Fruit fly (Drosophila melanogaster): Measurements from ENCODE around the gene CG5021.

The CG5021 gene

DNA sequence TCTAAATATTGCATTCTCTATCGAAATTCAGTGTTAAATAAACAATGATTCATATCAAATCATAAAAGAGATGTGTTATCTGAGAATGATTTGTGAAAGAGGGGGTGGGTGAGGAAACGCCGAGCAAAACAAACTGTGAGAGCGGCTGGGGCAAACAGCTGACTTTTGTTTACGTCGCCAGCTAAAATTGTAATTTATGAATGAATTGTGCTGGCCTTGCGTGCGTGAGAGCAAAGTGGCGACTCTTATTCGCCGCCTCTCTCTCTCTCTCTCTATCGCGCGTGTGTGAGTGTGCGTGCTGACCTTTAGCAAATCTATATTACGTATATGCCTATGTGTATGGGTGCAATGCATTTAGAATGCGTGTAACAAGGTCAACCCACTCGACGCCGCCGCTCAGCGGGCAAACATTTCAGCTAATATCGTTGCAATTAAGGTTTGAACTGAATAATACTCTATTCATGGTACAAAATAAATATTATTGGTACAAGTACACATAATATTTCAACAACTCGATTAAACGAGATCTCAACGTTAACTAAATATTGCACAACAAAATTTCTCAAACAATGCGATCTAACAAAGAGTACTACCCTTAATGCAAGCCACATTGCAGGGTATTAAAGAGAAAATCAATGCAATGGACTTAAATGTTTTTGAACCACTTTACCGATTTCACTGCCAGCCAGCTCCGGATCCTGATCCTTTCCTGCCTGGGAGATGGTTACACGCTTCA, 12.2 kb downstream of the CG5021 start:
- peak; percentile 54 for TF ChIP-seq Dll (optimal IDR thresholded peaks at IDR 0.05)
- TF ChIP-seq usp (GFP tag; optimal IDR thresholded peaks at IDR 0.05): no peak

- TF ChIP-seq CG8478 (optimal IDR thresholded peaks at IDR 0.05) (no peak), usp (GFP tag; optimal IDR thresholded peaks at IDR 0.05) (no peak), psq (optimal IDR thresholded peaks at IDR 0.05) (no peak), Dll (optimal IDR thresholded peaks at IDR 0.05) (no peak), EcR (GFP tag; optimal IDR thresholded peaks at IDR 0.05) (no peak), pan (optimal IDR thresholded peaks at IDR 0.05) (no peak)
Observed at dm6 chr3L:8979780-8980179, 13.2 kb downstream of the CG5021 start, which contains the start of gene CG5644. CG5644 (minus strand) TSS chr3L:8979880.

DNA sequence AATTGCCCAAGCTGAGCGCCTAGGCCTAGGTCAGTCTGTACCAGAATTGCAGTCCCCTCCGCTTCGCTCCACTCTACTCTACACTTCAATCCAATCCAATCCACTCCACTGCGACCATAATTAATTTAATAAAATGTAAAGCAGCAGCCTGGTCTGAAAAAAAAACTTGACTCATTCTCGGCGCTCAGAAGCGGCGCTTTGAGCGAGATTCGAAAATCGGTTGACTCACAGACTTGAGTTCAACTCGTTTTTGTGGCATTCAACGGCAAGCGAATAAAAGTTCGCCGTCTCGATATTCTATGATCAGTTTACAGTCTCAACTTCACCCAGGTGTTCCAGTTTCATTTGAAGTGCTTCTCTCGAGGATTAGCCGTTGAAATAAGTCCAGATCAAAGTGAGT, 14.9 kb downstream of the CG5021 start, which contains the start of gene CG13314:
Gene CG13314, plus strand, starts transcription at position 301 of the 400 bp plus-strand sequence.
- TF ChIP-seq CG8478 (optimal IDR thresholded peaks at IDR 0.05) (no peak), psq (optimal IDR thresholded peaks at IDR 0.05) (no peak), Dll (optimal IDR thresholded peaks at IDR 0.05) (no peak), pan (optimal IDR thresholded peaks at IDR 0.05) (no peak)

DNA sequence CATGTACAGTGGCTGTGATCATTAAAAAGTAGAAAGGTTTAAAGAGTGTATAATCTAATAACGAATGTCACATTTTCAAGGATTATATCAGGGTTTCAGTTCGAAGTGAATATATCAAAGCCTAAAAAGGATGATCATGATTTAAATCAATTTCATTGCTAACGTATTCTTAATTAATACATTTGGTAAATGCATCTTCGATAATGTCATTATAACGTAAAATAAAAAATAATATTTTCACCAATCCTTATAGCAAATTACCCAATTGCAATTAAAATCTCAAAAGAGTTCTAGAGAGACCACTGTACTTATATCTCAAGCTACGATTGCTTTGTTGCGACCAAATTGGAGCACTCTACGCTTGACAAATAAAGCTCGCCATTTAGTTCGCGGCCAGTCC, 15.4 kb downstream of the CG5021 start:
- no peak for TF ChIP-seq psq (optimal IDR thresholded peaks at IDR 0.05)
- no peak for TF ChIP-seq usp (GFP tag; optimal IDR thresholded peaks at IDR 0.05)

dm6 chr3L:8985132-8985847, 18.7 kb downstream of the CG5021 start:
- no peak for TF ChIP-seq CG8478 (optimal IDR thresholded peaks at IDR 0.05)
- no peak for TF ChIP-seq Dll (optimal IDR thresholded peaks at IDR 0.05)
- no peak for TF ChIP-seq pan (optimal IDR thresholded peaks at IDR 0.05)
- no peak for TF ChIP-seq EcR (GFP tag; optimal IDR thresholded peaks at IDR 0.05)
- no peak for TF ChIP-seq psq (optimal IDR thresholded peaks at IDR 0.05)
- no peak for TF ChIP-seq usp (GFP tag; optimal IDR thresholded peaks at IDR 0.05)

DNA sequence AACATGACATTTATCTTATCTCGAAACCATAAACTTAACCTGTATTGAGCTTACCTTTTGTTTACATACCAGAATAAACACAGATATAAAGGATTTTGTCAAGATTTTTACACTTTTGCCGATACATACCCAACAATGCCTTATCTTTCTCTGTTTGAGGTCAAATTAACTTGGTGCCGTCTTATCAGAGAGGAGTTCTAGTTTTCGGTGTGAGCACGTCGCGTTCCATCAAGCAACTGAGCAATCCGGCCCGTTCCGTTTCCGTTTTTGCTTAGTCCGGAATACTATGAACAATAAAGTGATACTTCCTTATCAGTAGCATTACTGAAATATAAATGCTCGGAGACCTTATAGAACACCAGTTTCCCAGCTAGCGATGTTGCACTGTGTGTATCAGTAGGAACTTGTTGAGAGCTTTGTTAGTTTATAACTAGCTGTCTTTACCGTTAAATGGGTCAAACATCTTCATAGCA, 19.3 kb downstream of the CG5021 start, which contains the start of gene Galk:
Gene Galk, minus strand, starts transcription at position 244 of the 473 bp plus-strand sequence.
- no peak for TF ChIP-seq usp (GFP tag; optimal IDR thresholded peaks at IDR 0.05)
- TF ChIP-seq psq (optimal IDR thresholded peaks at IDR 0.05): no peak
- no peak for TF ChIP-seq pan (optimal IDR thresholded peaks at IDR 0.05)
- no peak for TF ChIP-seq CG8478 (optimal IDR thresholded peaks at IDR 0.05)
- no peak for TF ChIP-seq Dll (optimal IDR thresholded peaks at IDR 0.05)
- TF ChIP-seq EcR (GFP tag; optimal IDR thresholded peaks at IDR 0.05): no peak

DNA sequence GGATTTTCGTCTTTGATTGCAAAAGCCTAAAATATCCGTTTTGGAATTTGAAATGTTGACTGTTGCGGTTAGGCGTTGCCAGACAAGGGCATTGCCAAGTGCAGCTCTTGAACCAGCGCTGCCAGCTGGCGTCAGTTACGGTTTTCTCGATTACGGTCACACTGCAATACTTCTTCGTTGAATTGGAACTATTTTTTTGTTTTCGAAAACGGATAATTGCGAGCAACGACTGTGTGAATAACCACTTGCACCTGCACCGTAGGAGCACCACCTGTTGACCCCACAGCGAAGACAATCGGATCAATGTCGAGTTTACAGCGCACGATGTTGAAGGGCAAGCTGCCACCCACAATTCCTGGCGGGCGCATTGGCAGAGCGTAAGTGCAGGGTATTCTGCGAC, 20.0 kb downstream of the CG5021 start, which contains the start of gene CG5068:
Gene CG5068, plus strand, starts transcription at position 129 of the 400 bp plus-strand sequence.
- TF ChIP-seq EcR (GFP tag; optimal IDR thresholded peaks at IDR 0.05): no peak
- no peak for TF ChIP-seq Dll (optimal IDR thresholded peaks at IDR 0.05)
- no peak for TF ChIP-seq CG8478 (optimal IDR thresholded peaks at IDR 0.05)
- no peak for TF ChIP-seq psq (optimal IDR thresholded peaks at IDR 0.05)
- TF ChIP-seq pan (optimal IDR thresholded peaks at IDR 0.05): no peak
- TF ChIP-seq usp (GFP tag; optimal IDR thresholded peaks at IDR 0.05): no peak

DNA sequence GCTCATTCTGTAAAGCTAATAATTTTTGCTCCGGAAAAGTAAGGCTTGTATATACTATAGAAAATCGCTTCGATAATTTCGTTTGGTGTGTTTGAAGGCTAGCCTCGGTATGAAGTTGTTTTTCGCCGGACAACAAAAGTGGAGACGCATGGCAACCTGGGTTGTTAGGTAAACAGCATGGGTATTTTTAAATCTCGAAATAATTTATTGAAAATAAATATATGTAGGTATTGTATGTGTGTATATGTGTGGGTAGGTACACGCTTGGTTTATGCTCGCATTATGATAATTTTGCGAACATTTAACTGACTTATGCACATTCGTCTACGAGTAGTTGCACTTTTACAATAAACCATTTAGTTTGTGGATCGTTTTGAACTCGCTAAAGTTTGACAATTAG, 23.5 kb downstream of the CG5021 start, which contains the start of gene CG5280:
Gene CG5280, minus strand, starts transcription at position 101 of the 400 bp plus-strand sequence.
- TF ChIP-seq psq (optimal IDR thresholded peaks at IDR 0.05) (no peak), Dll (optimal IDR thresholded peaks at IDR 0.05) (no peak), usp (GFP tag; optimal IDR thresholded peaks at IDR 0.05) (no peak), pan (optimal IDR thresholded peaks at IDR 0.05) (no peak), EcR (GFP tag; optimal IDR thresholded peaks at IDR 0.05) (no peak), CG8478 (optimal IDR thresholded peaks at IDR 0.05) (no peak)

- TF ChIP-seq Dll (optimal IDR thresholded peaks at IDR 0.05) (no peak), CG8478 (optimal IDR thresholded peaks at IDR 0.05) (no peak), psq (optimal IDR thresholded peaks at IDR 0.05) (no peak), pan (optimal IDR thresholded peaks at IDR 0.05) (no peak), usp (GFP tag; optimal IDR thresholded peaks at IDR 0.05) (no peak), EcR (GFP tag; optimal IDR thresholded peaks at IDR 0.05) (no peak)
Observed at dm6 chr3L:8996173-8996767, 29.6 kb downstream of the CG5021 start.

dm6 chr3L:8996899-8997685, 30.5 kb downstream of the CG5021 start:
- TF ChIP-seq Dll (optimal IDR thresholded peaks at IDR 0.05) (peak; percentile 81), CG8478 (optimal IDR thresholded peaks at IDR 0.05) (no peak)

- no peak for TF ChIP-seq Dll (optimal IDR thresholded peaks at IDR 0.05)
- no peak for TF ChIP-seq usp (GFP tag; optimal IDR thresholded peaks at IDR 0.05)
- TF ChIP-seq psq (optimal IDR thresholded peaks at IDR 0.05): no peak
- no peak for TF ChIP-seq CG8478 (optimal IDR thresholded peaks at IDR 0.05)
- no peak for TF ChIP-seq pan (optimal IDR thresholded peaks at IDR 0.05)
- TF ChIP-seq EcR (GFP tag; optimal IDR thresholded peaks at IDR 0.05): no peak
Observed at dm6 chr3L:8997686-8998239, 31.1 kb downstream of the CG5021 start, which contains the start of the genes smg and CG5087. smg (minus strand) TSS chr3L:8997989. CG5087 (plus strand) TSS chr3L:8998184.
